Worm (Caenorhabditis elegans): ENCODE results near the gene pph-5.
A peak's percentile ranks its signal among the peaks of the same experiment; 100 is the strongest.

Gene pph-5

ce11 chrV:19152328-19152727, 38.0 kb upstream of the pph-5 start, which contains the start of gene Y39B6A.69:
TSS of gene Y39B6A.69 (minus strand) at chrV:19152428.
- no peak for TF ChIP-seq C17E4.6 (GFP tag; IDR thresholded peaks at IDR 0.05)
- no peak for TF ChIP-seq nfyb-1 (GFP tag; IDR thresholded peaks at IDR 0.05)
- no peak for TF ChIP-seq zfh-2 (GFP tag; conservative IDR thresholded peaks at IDR 0.05)
- no peak for TF ChIP-seq cebp-2 (GFP tag; IDR thresholded peaks at IDR 0.05)
- no peak for TF ChIP-seq ceh-27 (GFP tag; optimal IDR thresholded peaks at IDR 0.05)
- no peak for TF ChIP-seq ztf-25 (GFP tag; IDR thresholded peaks at IDR 0.05)
- TF ChIP-seq madf-8 (GFP tag; conservative IDR thresholded peaks at IDR 0.05) = no peak
- TF ChIP-seq ztf-18 (tag; optimal IDR thresholded peaks at IDR 0.05) = no peak
- no peak for TF ChIP-seq let-607 (tag; optimal IDR thresholded peaks at IDR 0.05)
- no peak for TF ChIP-seq attf-6 (GFP tag; IDR thresholded peaks at IDR 0.05)
- no peak for TF ChIP-seq gei-17 (GFP tag; optimal IDR thresholded peaks at IDR 0.05)
- TF ChIP-seq lag-1 (GFP tag; IDR thresholded peaks at IDR 0.05) = no peak

ce11 chrV:19153244-19153643, 37.1 kb upstream of the pph-5 start:
- no peak for TF ChIP-seq let-526 (GFP tag; IDR thresholded peaks at IDR 0.05)
- no peak for TF ChIP-seq hlh-12 (tag; optimal IDR thresholded peaks at IDR 0.05)
- TF ChIP-seq snpc-1.3 (tag; optimal IDR thresholded peaks at IDR 0.05; ENCODE audit: insufficient read depth) = no peak
- no peak for TF ChIP-seq sdz-38 (tag; optimal IDR thresholded peaks at IDR 0.05)
- TF ChIP-seq snpc-1.1 (tag; optimal IDR thresholded peaks at IDR 0.05; ENCODE audit: insufficient read depth) = no peak
- no peak for TF ChIP-seq lin-26 (GFP tag; IDR thresholded peaks at IDR 0.05)
- no peak for TF ChIP-seq efl-1 (GFP tag; optimal IDR thresholded peaks at IDR 0.05)
- no peak for TF ChIP-seq ceh-40 (GFP tag; IDR thresholded peaks at IDR 0.05)
- no peak for TF ChIP-seq snpc-3.4 (tag; optimal IDR thresholded peaks at IDR 0.05)
- TF ChIP-seq attf-3 (GFP tag; conservative IDR thresholded peaks at IDR 0.05) = no peak
- TF ChIP-seq ztf-26 (tag; optimal IDR thresholded peaks at IDR 0.05) = no peak
- no peak for TF ChIP-seq him-1 (tag; optimal IDR thresholded peaks at IDR 0.05)
- no peak for TF ChIP-seq akir-1 (GFP tag; optimal IDR thresholded peaks at IDR 0.05)
- TF ChIP-seq lag-1 (GFP tag; IDR thresholded peaks at IDR 0.05) = no peak
- TF ChIP-seq cebp-1 (GFP tag; IDR thresholded peaks at IDR 0.05) = no peak
- no peak for TF ChIP-seq cebp-1 (tag; optimal IDR thresholded peaks at IDR 0.05)
- no peak for TF ChIP-seq unc-130 (GFP tag; optimal IDR thresholded peaks at IDR 0.05)
- TF ChIP-seq rpc-1 (optimal IDR thresholded peaks at IDR 0.05) = no peak
- TF ChIP-seq rpc-1 (tag; optimal IDR thresholded peaks at IDR 0.05) = no peak
- no peak for TF ChIP-seq Y53F4B.3 (GFP tag; IDR thresholded peaks at IDR 0.05)
- no peak for TF ChIP-seq nhr-120 (GFP tag; IDR thresholded peaks at IDR 0.05)

- TF ChIP-seq sea-2 (GFP tag; IDR thresholded peaks at IDR 0.05) (no peak), egrh-3 (GFP tag; IDR thresholded peaks at IDR 0.05) (no peak), rcor-1 (GFP tag; IDR thresholded peaks at IDR 0.05) (no peak), ztf-22 (GFP tag; optimal IDR thresholded peaks at IDR 0.05) (no peak)
These were observed 36.5 kb upstream of the pph-5 start, which contains the start of gene tsp-13 for ce11 chrV:19153806-19154205. TSS of gene tsp-13 (plus strand) at chrV:19154106.

ce11 chrV:19158664-19159063, 31.7 kb upstream of the pph-5 start, which contains the start of gene Y39B6A.5:
TSS of gene Y39B6A.5 (minus strand) at chrV:19158877.
- TF ChIP-seq gei-17 (GFP tag; optimal IDR thresholded peaks at IDR 0.05) = no peak
- no peak for TF ChIP-seq B0019.2 (GFP tag; conservative IDR thresholded peaks at IDR 0.05)
- TF ChIP-seq pha-4 (tag; optimal IDR thresholded peaks at IDR 0.05) = peak; percentile 84
- no peak for TF ChIP-seq rcor-1 (GFP tag; IDR thresholded peaks at IDR 0.05)
- peak; percentile 58; the same call in 1 of the 2 replicates for TF ChIP-seq nfyb-1 (GFP tag; IDR thresholded peaks at IDR 0.05)
- no peak for TF ChIP-seq lsl-1 (GFP tag; optimal IDR thresholded peaks at IDR 0.05)
- TF ChIP-seq sdz-38 (tag; optimal IDR thresholded peaks at IDR 0.05) = no peak
- TF ChIP-seq egl-18 (GFP tag; IDR thresholded peaks at IDR 0.05) = no peak
- TF ChIP-seq lir-1 (GFP tag; conservative IDR thresholded peaks at IDR 0.05) = no peak
- no peak for TF ChIP-seq Y53F4B.3 (GFP tag; IDR thresholded peaks at IDR 0.05)
- TF ChIP-seq nhr-120 (GFP tag; IDR thresholded peaks at IDR 0.05) = no peak
- TF ChIP-seq B0035.1 (tag; optimal IDR thresholded peaks at IDR 0.05) = no peak
- peak; percentile 92 to 97 for TF ChIP-seq let-607 (tag; optimal IDR thresholded peaks at IDR 0.05)
- no peak for TF ChIP-seq chd-7 (tag; optimal IDR thresholded peaks at IDR 0.05)
- TF ChIP-seq dpl-1 (GFP tag; optimal IDR thresholded peaks at IDR 0.05) = no peak
- no peak for TF ChIP-seq ztf-26 (tag; optimal IDR thresholded peaks at IDR 0.05)
- TF ChIP-seq ceh-100 (GFP tag; IDR thresholded peaks at IDR 0.05) = no peak
- TF ChIP-seq Y56A3A.18 (GFP tag; IDR thresholded peaks at IDR 0.05) = no peak

Data from whole organism, young adult.